Worm (Caenorhabditis elegans) whole organism, young adult: Measurements from ENCODE around the gene C01G10.1.

Experiments
- F39B2.1 ChIP-seq: fragments of 200-800 bp; sonication (Bioruptor generic); IDR thresholded peaks from 2 replicates; pipeline ENCODE4 v1.3.6; 2022; ENCODE audit warnings: missing genetic modification reagents, missing genetic modification characterization, missing compliant biosample characterization
- F49E8.2 ChIP-seq: sonication (generic microtip); optimal IDR thresholded peaks from 3 replicates; lab custom pipeline; 2017; ENCODE audit warnings: missing genetic modification characterization, mild to moderate bottlenecking, missing compliant biosample characterization, antibody characterized with exemption, moderate library complexity; ENCODE audit not compliant: insufficient read depth
- ccch-3 ChIP-seq: fragments of 200-800 bp; sonication (Bioruptor generic); optimal IDR thresholded peaks from 2 replicates; lab custom pipeline; 2018; ENCODE audit warnings: mild to moderate bottlenecking, missing genetic modification characterization, missing compliant biosample characterization
- dpff-1 ChIP-seq: sonication (generic microtip); optimal IDR thresholded peaks from 2 replicates; lab custom pipeline; 2017; ENCODE audit warnings: mild to moderate bottlenecking, missing genetic modification characterization, missing compliant biosample characterization
- dpl-1 ChIP-seq: fragments of 150-350 bp; optimal IDR thresholded peaks from 2 replicates; lab custom pipeline; 2014; ENCODE audit warnings: missing biosample characterization, missing genetic modification reagents, missing genetic modification characterization
- him-1 ChIP-seq: sonication (generic microtip); optimal IDR thresholded peaks from 2 replicates; lab custom pipeline; 2016; ENCODE audit warnings: missing genotype, missing genetic modification reagents, missing genetic modification characterization, missing compliant biosample characterization
- lin-26 ChIP-seq: fragments of 200-800 bp; sonication (Bioruptor generic); IDR thresholded peaks from 2 replicates; pipeline ENCODE4 v1.3.6; 2022; ENCODE audit warnings: missing genetic modification reagents, missing genetic modification characterization, missing compliant biosample characterization
- nfyb-1 ChIP-seq: fragments of 200-800 bp; sonication (Bioruptor generic); IDR thresholded peaks from 2 replicates; pipeline ENCODE4 v1.3.6; 2022; ENCODE audit warnings: missing genetic modification reagents, missing genetic modification characterization, missing compliant biosample characterization
- nhr-90 ChIP-seq: sonication (generic microtip); optimal IDR thresholded peaks from 2 replicates; lab custom pipeline; 2016; ENCODE audit warnings: missing genotype, mild to moderate bottlenecking, missing genetic modification characterization, missing compliant biosample characterization
- snpc-4 ChIP-seq, 5 experiments: fragments of 150-350 bp in 1 of 5; sonication (generic microtip) in 4 of 5; optimal IDR thresholded peaks; 2 replicates each; lab custom pipeline; 2014 to 2018; ENCODE audit warnings: missing genetic modification characterization in 5 of 5, missing biosample characterization in 3 of 5, antibody characterized with exemption in 2 of 5, mild to moderate bottlenecking in 2 of 5, missing compliant biosample characterization in 2 of 5, missing genotype in 2 of 5, moderate library complexity in 2 of 5, missing genetic modification reagents in 1 of 5
- unc-62 ChIP-seq: fragments of 150-350 bp; optimal IDR thresholded peaks from 2 replicates; lab custom pipeline; 2014; ENCODE audit warnings: missing biosample characterization, missing genetic modification reagents, missing genetic modification characterization
- zfh-2 ChIP-seq: fragments of 200-800 bp; sonication (Bioruptor generic); conservative IDR thresholded peaks from 2 replicates; pipeline ENCODE4 v1.3.6; 2022; ENCODE audit warnings: missing genetic modification reagents, missing genetic modification characterization, missing compliant biosample characterization

ce11 chrV:15147776-15148175 is 48.2 kb downstream of the C01G10.1 start, which contains the start of gene T09F5.20:
- TF ChIP-seq dpff-1 (no peak), F39B2.1 (GFP tag; lab: Robert Waterston, UW) (no peak), zfh-2 (GFP tag; lab: Robert Waterston, UW) (no peak), him-1 (no peak), nfyb-1 (GFP tag; lab: Robert Waterston, UW) (no peak), nhr-90 (tag; lab: Kevin White, UChicago) (no peak), lin-26 (no peak), snpc-4 (GFP tag; optimal IDR thresholded peaks at IDR 0.05; lab: Kevin White, UChicago) (no peak), snpc-4 (tag; optimal IDR thresholded peaks at IDR 0.05; lab: Kevin White, UChicago) (no peak), dpl-1 (GFP tag; lab: Kevin White, UChicago) (no peak), F49E8.2 (tag; lab: Kevin White, UChicago) (no peak), unc-62 (GFP tag; lab: Kevin White, UChicago) (no peak), ccch-3 (no peak)
